Fruit fly (Drosophila melanogaster): ENCODE data around the gene CG5854.

Gene CG5854

DNA sequence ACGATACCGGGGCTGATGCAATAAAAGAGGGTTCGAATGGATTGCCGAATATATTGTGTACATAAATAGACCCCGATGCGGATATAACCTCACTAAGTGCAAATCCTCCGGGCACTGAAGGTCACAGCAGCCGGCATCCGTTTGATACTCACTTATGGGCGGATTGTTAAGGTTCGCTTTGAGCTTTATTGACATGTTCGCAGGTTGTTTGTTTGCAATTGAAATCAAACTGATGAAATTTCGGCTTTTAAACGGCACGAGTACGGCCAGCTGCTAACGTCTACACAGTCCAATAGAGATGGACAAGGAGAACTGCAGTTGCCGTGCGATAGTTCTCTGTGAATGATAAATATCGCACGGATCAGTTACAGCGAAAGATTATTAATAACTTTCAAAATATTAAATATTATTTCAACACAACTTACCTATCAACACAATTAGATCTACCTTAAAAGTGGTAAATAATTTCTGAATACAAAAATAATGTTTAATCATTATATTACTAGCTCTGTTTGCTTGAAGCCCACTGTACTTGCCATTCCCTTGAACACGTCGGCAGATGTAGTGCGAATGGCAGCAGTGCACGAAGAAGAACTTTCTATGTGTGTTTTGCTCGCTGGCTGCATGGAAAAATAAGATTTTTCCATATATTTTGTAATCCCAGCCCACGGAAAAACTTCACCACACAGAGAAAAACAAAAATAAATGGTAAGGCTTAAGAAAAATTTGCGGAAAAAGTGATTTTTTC, 24.6 kb downstream of the CG5854 start, which contains the start of the genes GluProRS and AP-1sigma (continued):
- TF ChIP-seq CG4854 (GFP tag; optimal IDR thresholded peaks at IDR 0.05), result peak; percentile 79
- peak; percentile 38 for TF ChIP-seq luna (GFP tag; optimal IDR thresholded peaks at IDR 0.05)
- TF ChIP-seq CG14441 (GFP tag; IDR thresholded peaks at IDR 0.05), result peak; percentile 97
- no peak for TF ChIP-seq pros (GFP tag; optimal IDR thresholded peaks at IDR 0.05)
- peak; percentile 97 for TF ChIP-seq CG17385 (GFP tag; optimal IDR thresholded peaks at IDR 0.05)
- TF ChIP-seq CG7839 (tag; optimal IDR thresholded peaks at IDR 0.05), result peak; percentile 89
- TF ChIP-seq D19A (tag; optimal IDR thresholded peaks at IDR 0.05), result peak; percentile 73
- peak; percentile 72 for TF ChIP-seq CG15011 (GFP tag; optimal IDR thresholded peaks at IDR 0.05)
- TF ChIP-seq CG13287 (GFP tag; IDR thresholded peaks at IDR 0.05; ENCODE audit: partially characterized antibody), result peak; percentile 96
- no peak for TF ChIP-seq TFAM (GFP tag; optimal IDR thresholded peaks at IDR 0.05)
- peak; percentile 47 for TF ChIP-seq pb (GFP tag; optimal IDR thresholded peaks at IDR 0.05)
- peak; percentile 89 for TF ChIP-seq wdn (GFP tag; IDR thresholded peaks at IDR 0.05)
- no peak for TF ChIP-seq sc (optimal IDR thresholded peaks at IDR 0.05)
- peak; percentile 78 for TF ChIP-seq sc (GFP tag; optimal IDR thresholded peaks at IDR 0.05)
- TF ChIP-seq bigmax (GFP tag; optimal IDR thresholded peaks at IDR 0.05), result peak; percentile 98
- TF ChIP-seq Antp (GFP tag; optimal IDR thresholded peaks at IDR 0.05), result peak; percentile 74
- TF ChIP-seq Dbx (GFP tag; IDR thresholded peaks at IDR 0.05), result peak; percentile 98
- TF ChIP-seq crp (GFP tag; optimal IDR thresholded peaks at IDR 0.05), result peak; percentile 4 to 78
- TF ChIP-seq ems (GFP tag; optimal IDR thresholded peaks at IDR 0.05), result peak; percentile 87
- TF ChIP-seq Dll (GFP tag; IDR thresholded peaks at IDR 0.05; ENCODE audit: partially characterized antibody), result peak; percentile 97
- TF ChIP-seq CG12071 (GFP tag; optimal IDR thresholded peaks at IDR 0.05), result peak; percentile 66
- peak; percentile 93 for TF ChIP-seq nmo (GFP tag; optimal IDR thresholded peaks at IDR 0.05)
- peak; percentile 92 for TF ChIP-seq Abd-B (GFP tag; optimal IDR thresholded peaks at IDR 0.05)
- TF ChIP-seq CG7556 (GFP tag; optimal IDR thresholded peaks at IDR 0.05), result peak; percentile 82
- TF ChIP-seq zen2 (GFP tag; IDR thresholded peaks at IDR 0.05; ENCODE audit: partially characterized antibody), result peak; percentile 72; the same call in 1 of the 3 replicates
- peak; percentile 52 for TF ChIP-seq gro (GFP tag; optimal IDR thresholded peaks at IDR 0.05)
- TF ChIP-seq prd (optimal IDR thresholded peaks at IDR 0.05), result no peak
- TF ChIP-seq prd (GFP tag; IDR thresholded peaks at IDR 0.05), result peak; percentile 98
- TF ChIP-seq pum (GFP tag; optimal IDR thresholded peaks at IDR 0.05), result peak; percentile 88
- TF ChIP-seq inv (GFP tag; IDR thresholded peaks at IDR 0.05; ENCODE audit: partially characterized antibody), result peak; percentile 91
- no peak for TF ChIP-seq Lpt (GFP tag; optimal IDR thresholded peaks at IDR 0.05)
- TF ChIP-seq Doc2 (GFP tag; IDR thresholded peaks at IDR 0.05), result peak; percentile 86
- TF ChIP-seq CG8281 (tag; optimal IDR thresholded peaks at IDR 0.05), result peak; percentile 52
- TF ChIP-seq Fer3 (tag; optimal IDR thresholded peaks at IDR 0.05), result peak; percentile 89
- peak; percentile 75 for TF ChIP-seq nerfin-1 (tag; optimal IDR thresholded peaks at IDR 0.05)
- peak; percentile 83 for TF ChIP-seq CG3995 (GFP tag; optimal IDR thresholded peaks at IDR 0.05)
- TF ChIP-seq ci (GFP tag; IDR thresholded peaks at IDR 0.05), result peak; percentile 96
- TF ChIP-seq CG32532 (GFP tag; IDR thresholded peaks at IDR 0.05), result peak; percentile 95
- TF ChIP-seq Optix (GFP tag; IDR thresholded peaks at IDR 0.05), result peak; percentile 91
- TF ChIP-seq Rx (GFP tag; IDR thresholded peaks at IDR 0.05), result peak; percentile 83
- peak; percentile 79 for TF ChIP-seq dm (GFP tag; optimal IDR thresholded peaks at IDR 0.05)
- TF ChIP-seq tgo (GFP tag; IDR thresholded peaks at IDR 0.05), result peak; percentile 98
- peak; percentile 91 for TF ChIP-seq CG42726 (GFP tag; IDR thresholded peaks at IDR 0.05; ENCODE audit: partially characterized antibody)
- TF ChIP-seq CG11560 (tag; IDR thresholded peaks at IDR 0.05), result peak; percentile 87
- peak; percentile 90 for TF ChIP-seq CG15696 (tag; optimal IDR thresholded peaks at IDR 0.05)
- peak; percentile 63 for TF ChIP-seq NC2β (GFP tag; optimal IDR thresholded peaks at IDR 0.05)
- TF ChIP-seq ind (GFP tag; optimal IDR thresholded peaks at IDR 0.05), result peak; percentile 94
- peak; percentile 91 for TF ChIP-seq yki (optimal IDR thresholded peaks at IDR 0.05)
- TF ChIP-seq Taf1 (GFP tag; IDR thresholded peaks at IDR 0.05), result peak; percentile 89
- peak; percentile 73 for TF ChIP-seq CG11723 (GFP tag; optimal IDR thresholded peaks at IDR 0.05)
